Fruit fly (Drosophila melanogaster): ENCODE data around the gene Taf4.

- no peak for TF ChIP-seq cic (GFP tag; optimal IDR thresholded peaks at IDR 0.05)
- no peak for TF ChIP-seq toe (GFP tag; optimal IDR thresholded peaks at IDR 0.05)
- no peak for TF ChIP-seq CG11617 (GFP tag; optimal IDR thresholded peaks at IDR 0.05)
- no peak for TF ChIP-seq Hr96 (GFP tag; optimal IDR thresholded peaks at IDR 0.05)
- no peak for TF ChIP-seq pad (GFP tag; optimal IDR thresholded peaks at IDR 0.05)
- TF ChIP-seq CG7045 (GFP tag; optimal IDR thresholded peaks at IDR 0.05), result no peak
- TF ChIP-seq ovo (GFP tag; optimal IDR thresholded peaks at IDR 0.05), result no peak
- TF ChIP-seq cnc (optimal IDR thresholded peaks at IDR 0.05), result no peak
- no peak for TF ChIP-seq kay (GFP tag; ENCODE audit: borderline replicate concordance)
- no peak for TF ChIP-seq Clk (GFP tag; optimal IDR thresholded peaks at IDR 0.05)
- no peak for TF ChIP-seq CG7101 (tag; optimal IDR thresholded peaks at IDR 0.05)
- no peak for TF ChIP-seq CG33017 (tag; optimal IDR thresholded peaks at IDR 0.05)
- no peak for TF ChIP-seq Mnt (GFP tag; optimal IDR thresholded peaks at IDR 0.05)
- TF ChIP-seq CG5204 (GFP tag; optimal IDR thresholded peaks at IDR 0.05), result no peak
These were observed 15.6 kb upstream of the Taf4 start, which contains the start of the genes CG13074 and ATPsynbetaL for dm6 chr3L:16097393-16097884.
